Worm (Caenorhabditis elegans): Measurements from ENCODE around the gene F21D9.11.

- TF ChIP-seq ztf-11 (tag; optimal IDR thresholded peaks at IDR 0.05) (no peak), nhr-76 (tag; optimal IDR thresholded peaks at IDR 0.05) (no peak), nhr-28 (tag; optimal IDR thresholded peaks at IDR 0.05) (no peak), unc-39 (tag; optimal IDR thresholded peaks at IDR 0.05) (no peak), lsy-2 (tag; optimal IDR thresholded peaks at IDR 0.05) (no peak), flh-1 (GFP tag; optimal IDR thresholded peaks at IDR 0.05) (no peak), unc-62 (GFP tag; optimal IDR thresholded peaks at IDR 0.05) (no peak), pha-4 (tag; optimal IDR thresholded peaks at IDR 0.05) (no peak), snpc-4 (tag; optimal IDR thresholded peaks at IDR 0.05) (no peak), nhr-12 (tag; optimal IDR thresholded peaks at IDR 0.05) (no peak), lin-32 (GFP tag; optimal IDR thresholded peaks at IDR 0.05) (no peak), ham-2 (GFP tag; optimal IDR thresholded peaks at IDR 0.05) (no peak), elt-3 (tag; optimal IDR thresholded peaks at IDR 0.05) (no peak), ces-1 (GFP tag; optimal IDR thresholded peaks at IDR 0.05) (no peak)
These were observed 39.6 kb upstream of the F21D9.11 start for ce11 chrV:19212354-19212753.
